Worm (Caenorhabditis elegans): ENCODE measurements around the gene F21D5.7.

DNA sequence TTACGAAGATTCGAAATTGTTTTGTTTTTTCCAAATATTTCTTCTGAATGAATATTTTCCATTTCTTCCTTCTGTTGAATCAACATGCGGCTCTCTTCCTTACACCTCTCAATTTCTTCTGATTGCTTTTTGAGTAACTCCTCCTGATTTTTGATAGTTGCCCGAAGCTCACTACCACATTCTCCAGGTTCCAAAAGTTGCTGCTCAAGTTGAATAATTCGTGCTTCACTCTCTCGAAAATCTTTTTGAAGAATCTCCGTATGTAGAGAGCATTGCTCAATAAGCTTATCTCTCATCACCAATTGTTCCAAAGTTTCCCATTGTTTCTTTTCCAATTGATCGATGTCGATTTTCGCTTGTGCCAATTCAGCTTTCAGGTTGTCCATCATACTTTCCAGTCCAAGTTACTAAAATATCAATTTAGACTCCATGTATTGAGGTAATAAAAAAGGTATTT is 29.3 kb upstream of the F21D5.7 start, which contains the start of gene F20C5.6:
- TF ChIP-seq F37B4.10 (GFP tag; IDR thresholded peaks at IDR 0.05), result no peak
- TF ChIP-seq tbx-9 (tag; optimal IDR thresholded peaks at IDR 0.05; ENCODE audit: borderline replicate concordance), result no peak
- TF ChIP-seq pha-4 (tag; optimal IDR thresholded peaks at IDR 0.05), result no peak
- no peak for TF ChIP-seq F57A8.1 (GFP tag; optimal IDR thresholded peaks at IDR 0.05)
- no peak for TF ChIP-seq ztf-25 (GFP tag; IDR thresholded peaks at IDR 0.05)
- no peak for TF ChIP-seq zim-3 (tag; optimal IDR thresholded peaks at IDR 0.05)
- TF ChIP-seq unc-130 (GFP tag; optimal IDR thresholded peaks at IDR 0.05), result no peak
- TF ChIP-seq snpc-3.4 (tag; optimal IDR thresholded peaks at IDR 0.05), result no peak
